Worm (Caenorhabditis elegans) whole organism, early embryonic: ENCODE data around the gene got-1.2.

Source experiments
- B0310.2 ChIP-seq: sonication (generic microtip); optimal IDR thresholded peaks from 2 replicates; lab custom pipeline; 2016; ENCODE audit warnings: mild to moderate bottlenecking, missing genetic modification characterization, missing compliant biosample characterization
- F13C5.2 ChIP-seq: sonication (generic microtip); optimal IDR thresholded peaks from 2 replicates; lab custom pipeline; 2017; ENCODE audit warnings: mild to moderate bottlenecking, missing genetic modification characterization, inconsistent platforms, missing compliant biosample characterization
- ama-1 ChIP-seq: fragments of 150-350 bp; optimal IDR thresholded peaks from 2 replicates; lab custom pipeline; 2014
- ceh-13 ChIP-seq: fragments of 200-800 bp; sonication (Bioruptor generic); optimal IDR thresholded peaks from 2 replicates; lab custom pipeline; 2018; ENCODE audit warnings: mild to moderate bottlenecking, missing genetic modification characterization, missing compliant biosample characterization
- ceh-36 ChIP-seq: sonication (generic microtip); optimal IDR thresholded peaks from 2 replicates; lab custom pipeline; 2016; ENCODE audit warnings: missing genetic modification characterization, inconsistent platforms, missing compliant biosample characterization
- ets-7 ChIP-seq: sonication (generic microtip); optimal IDR thresholded peaks from 2 replicates; lab custom pipeline; 2016; ENCODE audit warnings: missing genotype, missing genetic modification characterization, missing compliant biosample characterization
- flt-1 ChIP-seq: fragments of 200-800 bp; sonication (Bioruptor generic); IDR thresholded peaks from 2 replicates; pipeline ENCODE4 v1.3.6; 2022; ENCODE audit warnings: missing genetic modification characterization, missing compliant biosample characterization
- hmg-4 ChIP-seq: fragments of 200-800 bp; sonication (Bioruptor generic); optimal IDR thresholded peaks from 2 replicates; lab custom pipeline; 2018; ENCODE audit warnings: mild to moderate bottlenecking, missing genetic modification characterization, missing compliant biosample characterization
- hnd-1 ChIP-seq: sonication (generic microtip); optimal IDR thresholded peaks from 2 replicates; lab custom pipeline; 2016; ENCODE audit warnings: missing genetic modification characterization, missing compliant biosample characterization
- tbx-37 ChIP-seq: fragments of 200-800 bp; sonication (Bioruptor generic); conservative IDR thresholded peaks from 2 replicates; pipeline ENCODE4 v1.3.6; 2022; ENCODE audit warnings: missing genetic modification reagents, missing genetic modification characterization, missing compliant biosample characterization
- tra-4 ChIP-seq: sonication (generic microtip); optimal IDR thresholded peaks from 2 replicates; lab custom pipeline; 2017; ENCODE audit warnings: missing genetic modification characterization, missing compliant biosample characterization

- TF ChIP-seq tbx-37 (no peak), ama-1 (lab: Kevin White, UChicago) (no peak), hmg-4 (GFP tag; lab: Kevin White, UChicago) (no peak), ets-7 (tag; lab: Kevin White, UChicago) (no peak), flt-1 (no peak), B0310.2 (tag; lab: Kevin White, UChicago) (no peak), tra-4 (no peak), hnd-1 (tag; lab: Kevin White, UChicago) (no peak), ceh-36 (no peak), ceh-13 (GFP tag; lab: Kevin White, UChicago) (no peak), F13C5.2 (no peak)
These were observed 544 bp upstream of the got-1.2 start for ce11 chrX:16793470-16793869.
